Fruit fly (Drosophila melanogaster) whole organism, embryonic: ENCODE measurements around the gene RPA3.

Experiments used
- Abd-B ChIP-seq: fragments of 200-800 bp; sonication (Bioruptor generic); optimal IDR thresholded peaks from 2 replicates; lab custom pipeline; 2018; ENCODE audit warnings: missing biosample characterization, mild to moderate bottlenecking, missing genetic modification characterization, moderate library complexity
- Atf-2 ChIP-seq: fragments of 200-800 bp; sonication (Bioruptor generic); optimal IDR thresholded peaks from 2 replicates; lab custom pipeline; 2016; ENCODE audit warnings: missing biosample characterization, missing genetic modification characterization
- B-H1 ChIP-seq: fragments of 200-800 bp; sonication (Bioruptor generic); IDR thresholded peaks from 3 replicates; pipeline ENCODE4 v1.3.6; 2022; ENCODE audit warnings: missing biosample characterization, missing genetic modification characterization
- BEAF-32 ChIP-seq: fragments of 200-800 bp; sonication (Bioruptor generic); optimal IDR thresholded peaks from 3 replicates; lab custom pipeline; 2017; ENCODE audit warnings: missing biosample characterization, missing genetic modification characterization, mild to moderate bottlenecking, moderate library complexity, missing genetic modification reagents
- Bgb ChIP-seq: fragments of 200-800 bp; sonication (Bioruptor generic); IDR thresholded peaks from 2 replicates; pipeline ENCODE4 v1.3.6; 2022; ENCODE audit warnings: missing biosample characterization, missing genetic modification characterization; ENCODE audit not compliant: partially characterized antibody
- CG10209 ChIP-seq: fragments of 200-800 bp; sonication (Bioruptor generic); optimal IDR thresholded peaks from 3 replicates; lab custom pipeline; 2017; ENCODE audit warnings: missing biosample characterization, mild to moderate bottlenecking, missing genetic modification characterization, missing genetic modification reagents
- CG11504 ChIP-seq: fragments of 200-800 bp; sonication (Bioruptor generic); optimal IDR thresholded peaks from 3 replicates; lab custom pipeline; 2019; ENCODE audit warnings: missing biosample characterization, mild to moderate bottlenecking, missing genetic modification characterization, moderate library complexity
- CG11723 ChIP-seq: fragments of 200-800 bp; sonication (Bioruptor generic); optimal IDR thresholded peaks from 2 replicates; lab custom pipeline; 2017; ENCODE audit warnings: missing biosample characterization, mild to moderate bottlenecking, missing genetic modification characterization
- CG12744 ChIP-seq: fragments of 200-800 bp; sonication (Bioruptor generic); optimal IDR thresholded peaks from 2 replicates; lab custom pipeline; 2016; ENCODE audit warnings: missing biosample characterization, missing genetic modification characterization
- CG12942 ChIP-seq: fragments of 200-800 bp; sonication (Bioruptor generic); optimal IDR thresholded peaks from 3 replicates; lab custom pipeline; 2016; ENCODE audit warnings: missing biosample characterization, missing genetic modification characterization
- CG13287 ChIP-seq: fragments of 200-800 bp; sonication (Bioruptor generic); IDR thresholded peaks from 2 replicates; pipeline ENCODE4 v1.3.6; 2022; ENCODE audit warnings: missing biosample characterization, missing genetic modification characterization; ENCODE audit not compliant: partially characterized antibody
- CG17359 ChIP-seq: fragments of 200-800 bp; sonication (Bioruptor generic); optimal IDR thresholded peaks from 3 replicates; lab custom pipeline; 2018; ENCODE audit warnings: missing biosample characterization, mild to moderate bottlenecking, missing genetic modification characterization, moderate library complexity
- CG18764 ChIP-seq: fragments of 200-800 bp; sonication (Bioruptor generic); optimal IDR thresholded peaks from 3 replicates; lab custom pipeline; 2016; ENCODE audit warnings: missing biosample characterization, missing genetic modification characterization
- CG6683 ChIP-seq: fragments of 200-800 bp; sonication (Bioruptor generic); optimal IDR thresholded peaks from 2 replicates; lab custom pipeline; 2017; ENCODE audit warnings: missing biosample characterization, mild to moderate bottlenecking, missing genetic modification characterization, missing genetic modification reagents
- CG7357 ChIP-seq: fragments of 200-800 bp; sonication (Bioruptor generic); IDR thresholded peaks from 3 replicates; pipeline ENCODE4 v1.3.6; 2022; ENCODE audit warnings: missing biosample characterization, missing genetic modification characterization
- CG8359 ChIP-seq: fragments of 200-800 bp; sonication (Bioruptor generic); optimal IDR thresholded peaks from 2 replicates; lab custom pipeline; 2017; ENCODE audit warnings: missing biosample characterization, mild to moderate bottlenecking, missing genetic modification characterization, borderline replicate concordance
- CoRest ChIP-seq: fragments of 200-800 bp; sonication (Bioruptor generic); optimal IDR thresholded peaks from 3 replicates; lab custom pipeline; 2018; ENCODE audit warnings: missing biosample characterization, mild to moderate bottlenecking, missing genetic modification characterization, moderate library complexity
- D ChIP-seq, 2 experiments: fragments of 200-800 bp in 1 of 2; fragments of >200 bp in 1 of 2; sonication (Bioruptor generic) in 1 of 2; optimal IDR thresholded peaks; 2 replicates in 1 of 2; 3 replicates in 1 of 2; lab custom pipeline; 2017; ENCODE audit warnings: mild to moderate bottlenecking in 1 of 2, missing biosample characterization in 1 of 2, missing genetic modification characterization in 1 of 2, missing genetic modification reagents in 1 of 2
- Fer3 ChIP-seq: fragments of 200-800 bp; sonication (Bioruptor generic); optimal IDR thresholded peaks from 2 replicates; lab custom pipeline; 2018; ENCODE audit warnings: missing biosample characterization, mild to moderate bottlenecking, missing genetic modification characterization, moderate library complexity
- Kr ChIP-seq: fragments of 200-800 bp; sonication (Bioruptor generic); optimal IDR thresholded peaks from 2 replicates; lab custom pipeline; 2017; ENCODE audit warnings: missing biosample characterization, mild to moderate bottlenecking, missing genetic modification characterization
- Myb ChIP-seq: fragments of 200-800 bp; sonication (Bioruptor generic); optimal IDR thresholded peaks from 2 replicates; lab custom pipeline; 2016; ENCODE audit warnings: missing biosample characterization, missing genetic modification characterization
- Scr ChIP-seq: fragments of 200-800 bp; sonication (Bioruptor generic); IDR thresholded peaks from 2 replicates; pipeline ENCODE4 v1.3.6; 2022; ENCODE audit warnings: missing biosample characterization, missing genetic modification characterization; ENCODE audit not compliant: partially characterized antibody
- abd-A ChIP-seq: fragments of 200-800 bp; sonication (Bioruptor generic); optimal IDR thresholded peaks from 3 replicates; lab custom pipeline; 2019; ENCODE audit warnings: missing biosample characterization, mild to moderate bottlenecking, missing genetic modification characterization, moderate library complexity
- az2 ChIP-seq: fragments of 200-800 bp; sonication (Bioruptor generic); optimal IDR thresholded peaks from 3 replicates; lab custom pipeline; 2016; ENCODE audit warnings: missing biosample characterization, missing genetic modification characterization
- btn ChIP-seq: fragments of 200-800 bp; sonication (Bioruptor generic); optimal IDR thresholded peaks from 2 replicates; lab custom pipeline; 2016; ENCODE audit warnings: missing biosample characterization, missing genetic modification characterization
- chn ChIP-seq: fragments of 200-800 bp; sonication (Bioruptor generic); optimal IDR thresholded peaks from 2 replicates; lab custom pipeline; 2016; ENCODE audit warnings: missing biosample characterization, missing genetic modification characterization
- dm ChIP-seq: fragments of 200-800 bp; sonication (Bioruptor generic); optimal IDR thresholded peaks from 3 replicates; lab custom pipeline; 2016; ENCODE audit warnings: missing biosample characterization, missing genetic modification characterization
- en ChIP-seq: fragments of 200-800 bp; sonication (Bioruptor generic); optimal IDR thresholded peaks from 2 replicates; lab custom pipeline; 2016; ENCODE audit warnings: missing biosample characterization, missing genetic modification characterization
- fu2 ChIP-seq: fragments of 200-800 bp; sonication (Bioruptor generic); optimal IDR thresholded peaks from 2 replicates; lab custom pipeline; 2016; ENCODE audit warnings: missing biosample characterization, missing genetic modification characterization
- gce ChIP-seq: fragments of 200-800 bp; sonication (Bioruptor generic); IDR thresholded peaks from 3 replicates; pipeline ENCODE4 v1.3.6; 2022; ENCODE audit warnings: missing biosample characterization, missing genetic modification characterization
- jumu ChIP-seq: fragments of 200-800 bp; sonication (Bioruptor generic); optimal IDR thresholded peaks from 3 replicates; lab custom pipeline; 2016; ENCODE audit warnings: missing biosample characterization, missing genetic modification characterization
- lab ChIP-seq: fragments of 200-800 bp; sonication (Bioruptor generic); optimal IDR thresholded peaks from 3 replicates; lab custom pipeline; 2017; ENCODE audit warnings: missing biosample characterization, missing genetic modification characterization, mild to moderate bottlenecking, moderate library complexity, missing genetic modification reagents
- lola ChIP-seq, 3 experiments: fragments of >200 bp in 2 of 3; fragments of 200-800 bp in 1 of 3; sonication (Bioruptor generic) in 1 of 3; optimal IDR thresholded peaks; 2 replicates each; lab custom pipeline; 2017 to 2019; ENCODE audit warnings: missing biosample characterization in 3 of 3, missing genetic modification characterization in 3 of 3, mild to moderate bottlenecking in 1 of 3, moderate library complexity in 1 of 3
- maf-S ChIP-seq: fragments of 200-800 bp; sonication (Bioruptor generic); optimal IDR thresholded peaks from 2 replicates; lab custom pipeline; 2016; ENCODE audit warnings: missing biosample characterization, missing genetic modification characterization
- oc ChIP-seq: fragments of 200-800 bp; sonication (Bioruptor generic); optimal IDR thresholded peaks from 2 replicates; lab custom pipeline; 2018; ENCODE audit warnings: missing biosample characterization, mild to moderate bottlenecking, missing genetic modification characterization, moderate library complexity
- p53 ChIP-seq: fragments of 200-800 bp; sonication (Bioruptor generic); optimal IDR thresholded peaks from 2 replicates; lab custom pipeline; 2016; ENCODE audit warnings: missing biosample characterization, missing genetic modification characterization
- pb ChIP-seq: fragments of 200-800 bp; sonication (Bioruptor generic); optimal IDR thresholded peaks from 3 replicates; lab custom pipeline; 2016; ENCODE audit warnings: missing biosample characterization, missing genetic modification characterization
- pita ChIP-seq: fragments of 200-800 bp; sonication (Bioruptor generic); optimal IDR thresholded peaks from 2 replicates; lab custom pipeline; 2017; ENCODE audit warnings: missing biosample characterization, mild to moderate bottlenecking, missing genetic modification characterization
- pnt ChIP-seq: fragments of 200-800 bp; sonication (Bioruptor generic); optimal IDR thresholded peaks from 3 replicates; lab custom pipeline; 2016; ENCODE audit warnings: missing biosample characterization, missing genetic modification characterization
- run ChIP-seq: fragments of 200-800 bp; sonication (Bioruptor generic); optimal IDR thresholded peaks from 3 replicates; lab custom pipeline; 2018; ENCODE audit warnings: missing biosample characterization, mild to moderate bottlenecking, missing genetic modification characterization
- schlank ChIP-seq: fragments of 200-800 bp; sonication (Bioruptor generic); optimal IDR thresholded peaks from 2 replicates; lab custom pipeline; 2018; ENCODE audit warnings: missing biosample characterization, mild to moderate bottlenecking, missing genetic modification characterization
- shn ChIP-seq: fragments of 200-800 bp; sonication (Bioruptor generic); optimal IDR thresholded peaks from 3 replicates; lab custom pipeline; 2016; ENCODE audit warnings: missing biosample characterization, missing genetic modification characterization
- slou ChIP-seq: fragments of 200-800 bp; sonication (Bioruptor generic); optimal IDR thresholded peaks from 3 replicates; lab custom pipeline; 2016; ENCODE audit warnings: missing biosample characterization, missing genetic modification characterization
- so ChIP-seq: fragments of 200-800 bp; sonication (Bioruptor generic); IDR thresholded peaks from 3 replicates; pipeline ENCODE4 v1.3.6; 2022; ENCODE audit warnings: missing biosample characterization, missing genetic modification characterization
- tap ChIP-seq: fragments of 200-800 bp; optimal IDR thresholded peaks from 3 replicates; lab custom pipeline; 2019; ENCODE audit warnings: missing biosample characterization, mild to moderate bottlenecking, missing genetic modification characterization, moderate library complexity
- tin ChIP-seq: fragments of 200-800 bp; sonication (Bioruptor generic); optimal IDR thresholded peaks from 3 replicates; lab custom pipeline; 2016; ENCODE audit warnings: missing biosample characterization, missing genetic modification characterization
- unc-4 ChIP-seq: fragments of 200-800 bp; sonication (Bioruptor generic); IDR thresholded peaks from 2 replicates; pipeline ENCODE4 v1.3.6; 2022; ENCODE audit warnings: missing biosample characterization, missing genetic modification characterization; ENCODE audit not compliant: partially characterized antibody
- wek ChIP-seq: fragments of 200-800 bp; sonication (Bioruptor generic); optimal IDR thresholded peaks from 3 replicates; lab custom pipeline; 2018; ENCODE audit warnings: missing biosample characterization, mild to moderate bottlenecking, missing genetic modification characterization, moderate library complexity

Gene RPA3

DNA sequence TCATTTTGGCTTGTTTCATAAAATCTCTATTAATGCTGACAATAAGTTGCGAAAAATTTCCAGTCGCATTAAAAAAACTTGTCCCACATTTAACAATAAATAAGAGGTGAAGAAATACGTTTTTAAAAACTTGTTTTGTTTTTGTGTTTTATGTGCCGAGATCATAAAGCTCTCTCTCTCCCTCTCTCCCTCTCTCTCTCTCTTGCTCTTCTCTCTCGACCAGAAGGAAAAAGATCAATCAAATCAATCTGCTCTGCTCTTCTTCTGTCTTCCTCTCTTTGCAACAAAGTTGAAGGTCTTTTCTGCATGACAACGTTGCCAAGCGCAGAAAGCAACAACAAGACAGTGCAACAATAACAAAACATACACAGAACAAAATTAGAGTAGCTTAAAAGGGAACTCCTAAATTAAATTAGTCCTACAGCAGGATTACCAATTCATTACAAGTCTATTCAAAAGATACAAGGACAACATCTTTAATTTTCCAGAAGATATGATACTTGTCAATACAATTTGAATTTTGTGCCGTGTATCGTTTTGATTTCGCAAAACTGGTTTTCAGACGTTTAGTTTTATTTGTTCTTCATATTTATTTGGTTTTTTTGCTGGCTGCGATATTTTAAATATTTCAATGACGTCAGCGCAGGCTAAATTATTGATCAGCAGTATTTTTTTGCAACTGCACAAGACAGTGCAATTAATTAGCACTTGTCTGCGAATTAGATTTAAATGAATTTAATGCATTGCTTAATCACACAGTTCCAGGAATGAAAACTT, 7.2 kb upstream of the RPA3 start (continued):
- peak; percentile 75 for TF ChIP-seq CG11504
- peak; percentile 72 for TF ChIP-seq CG17359 (tag; lab: Kevin White, UChicago)
- TF ChIP-seq Scr (GFP tag; lab: Robert Waterston, UW) = no peak
- TF ChIP-seq lola (GFP tag; optimal IDR thresholded peaks at IDR 0.05; lab: Kevin White, UChicago) = no peak
- TF ChIP-seq btn = peak; percentile 44
- peak; percentile 12 for TF ChIP-seq dm (GFP tag; lab: Kevin White, UChicago)
- TF ChIP-seq gce = no peak
- no peak for TF ChIP-seq Bgb (GFP tag; lab: Robert Waterston, UW)
- peak; percentile 2 for TF ChIP-seq wek
- peak; percentile 7 for TF ChIP-seq CG8359
- TF ChIP-seq CoRest (tag; lab: Kevin White, UChicago) = peak; percentile 73
- TF ChIP-seq Fer3 = peak; percentile 79
- no peak for TF ChIP-seq BEAF-32 (GFP tag; lab: Kevin White, UChicago)
- no peak for TF ChIP-seq jumu (GFP tag; lab: Kevin White, UChicago)
- TF ChIP-seq abd-A = no peak
- TF ChIP-seq Abd-B (GFP tag; lab: Kevin White, UChicago) = peak; percentile 52
- peak; percentile 58 for TF ChIP-seq Atf-2
- peak; percentile 73 for TF ChIP-seq schlank
- TF ChIP-seq pnt (GFP tag; lab: Kevin White, UChicago) = no peak
- TF ChIP-seq CG12942 = peak; percentile 53
- TF ChIP-seq pita (GFP tag; lab: Kevin White, UChicago) = no peak
- peak; percentile 61 for TF ChIP-seq fu2 (GFP tag; lab: Kevin White, UChicago)
- peak; percentile 63 for TF ChIP-seq maf-S (GFP tag; lab: Kevin White, UChicago)
- no peak for TF ChIP-seq p53 (GFP tag; lab: Kevin White, UChicago)
- TF ChIP-seq so (GFP tag; lab: Robert Waterston, UW) = peak; percentile 65; the same call in 2 of the 3 replicates
- TF ChIP-seq CG13287 (GFP tag; lab: Robert Waterston, UW) = no peak
- TF ChIP-seq tap (tag; lab: Kevin White, UChicago) = peak; percentile 74
- TF ChIP-seq oc (tag; lab: Kevin White, UChicago) = peak; percentile 11
- TF ChIP-seq CG7357 = 0 out of 3 replicates have a peak, but pooled peaks have one; percentile 28
- TF ChIP-seq pb (GFP tag; lab: Kevin White, UChicago) = peak; percentile 77
- TF ChIP-seq CG10209 = peak; percentile 71
- TF ChIP-seq D (optimal IDR thresholded peaks at IDR 0.05; lab: Kevin White, UChicago) = no peak
- no peak for TF ChIP-seq D (GFP tag; optimal IDR thresholded peaks at IDR 0.05; lab: Kevin White, UChicago)
- TF ChIP-seq CG12744 = peak; percentile 27
- peak; percentile 49 for TF ChIP-seq chn
- peak; percentile 24 for TF ChIP-seq run (tag; lab: Kevin White, UChicago)
- peak; percentile 68 for TF ChIP-seq tin (GFP tag; lab: Kevin White, UChicago)
- peak; percentile 58 for TF ChIP-seq az2
- TF ChIP-seq shn = peak; percentile 61
- TF ChIP-seq Myb (GFP tag; lab: Kevin White, UChicago) = peak; percentile 47
- no peak for TF ChIP-seq unc-4 (GFP tag; lab: Robert Waterston, UW)
- no peak for TF ChIP-seq CG6683 (GFP tag; lab: Kevin White, UChicago)
- peak; percentile 57; the same call in 2 of the 3 replicates for TF ChIP-seq B-H1 (GFP tag; lab: Robert Waterston, UW)
- TF ChIP-seq Kr = no peak
- peak; percentile 7 for TF ChIP-seq CG18764
- TF ChIP-seq en (GFP tag; lab: Kevin White, UChicago) = peak; percentile 47
- peak; percentile 40 for TF ChIP-seq slou (GFP tag; lab: Kevin White, UChicago)
- TF ChIP-seq CG11723 (GFP tag; lab: Kevin White, UChicago) = no peak
- TF ChIP-seq lab (GFP tag; lab: Kevin White, UChicago) = peak; percentile 85
